Worm (Caenorhabditis elegans) whole organism, early embryonic: ENCODE data around the gene C33D9.13.

Experiments
- B0310.2 ChIP-seq: sonication (generic microtip); optimal IDR thresholded peaks from 2 replicates; lab custom pipeline; 2016; ENCODE audit warnings: mild to moderate bottlenecking, missing genetic modification characterization, missing compliant biosample characterization
- F13C5.2 ChIP-seq: sonication (generic microtip); optimal IDR thresholded peaks from 2 replicates; lab custom pipeline; 2017; ENCODE audit warnings: mild to moderate bottlenecking, missing genetic modification characterization, inconsistent platforms, missing compliant biosample characterization
- aly-1 ChIP-seq: sonication (generic microtip); optimal IDR thresholded peaks from 2 replicates; lab custom pipeline; 2016; ENCODE audit warnings: missing genetic modification characterization, missing compliant biosample characterization
- ama-1 ChIP-seq: fragments of 150-350 bp; optimal IDR thresholded peaks from 2 replicates; lab custom pipeline; 2014
- ceh-13 ChIP-seq: fragments of 200-800 bp; sonication (Bioruptor generic); optimal IDR thresholded peaks from 2 replicates; lab custom pipeline; 2018; ENCODE audit warnings: mild to moderate bottlenecking, missing genetic modification characterization, missing compliant biosample characterization
- ceh-36 ChIP-seq: sonication (generic microtip); optimal IDR thresholded peaks from 2 replicates; lab custom pipeline; 2016; ENCODE audit warnings: missing genetic modification characterization, inconsistent platforms, missing compliant biosample characterization
- ets-7 ChIP-seq: sonication (generic microtip); optimal IDR thresholded peaks from 2 replicates; lab custom pipeline; 2016; ENCODE audit warnings: missing genotype, missing genetic modification characterization, missing compliant biosample characterization
- flt-1 ChIP-seq: fragments of 200-800 bp; sonication (Bioruptor generic); IDR thresholded peaks from 2 replicates; pipeline ENCODE4 v1.3.6; 2022; ENCODE audit warnings: missing genetic modification characterization, missing compliant biosample characterization
- hmbx-1 ChIP-seq: sonication (generic microtip); optimal IDR thresholded peaks from 2 replicates; lab custom pipeline; 2016; ENCODE audit warnings: mild to moderate bottlenecking, missing genetic modification characterization, missing compliant biosample characterization
- hmg-4 ChIP-seq: fragments of 200-800 bp; sonication (Bioruptor generic); optimal IDR thresholded peaks from 2 replicates; lab custom pipeline; 2018; ENCODE audit warnings: mild to moderate bottlenecking, missing genetic modification characterization, missing compliant biosample characterization
- hnd-1 ChIP-seq: sonication (generic microtip); optimal IDR thresholded peaks from 2 replicates; lab custom pipeline; 2016; ENCODE audit warnings: missing genetic modification characterization, missing compliant biosample characterization
- pes-1 ChIP-seq: fragments of 200-800 bp; sonication (Bioruptor generic); IDR thresholded peaks from 2 replicates; pipeline ENCODE4 v1.3.6; 2022; ENCODE audit warnings: missing genetic modification reagents, missing genetic modification characterization, missing compliant biosample characterization
- scrt-1 ChIP-seq: fragments of 200-800 bp; sonication (Bioruptor generic); IDR thresholded peaks from 2 replicates; pipeline ENCODE4 v1.3.6; 2022; ENCODE audit warnings: missing genetic modification characterization, missing compliant biosample characterization
- sea-1 ChIP-seq: fragments of 200-800 bp; sonication (Bioruptor generic); conservative IDR thresholded peaks from 2 replicates; pipeline ENCODE4 v1.3.6; 2022; ENCODE audit warnings: missing genetic modification characterization, missing compliant biosample characterization
- tbx-11 ChIP-seq: fragments of 200-800 bp; sonication (Bioruptor generic); IDR thresholded peaks from 2 replicates; pipeline ENCODE4 v1.3.6; 2022; ENCODE audit warnings: missing genetic modification characterization, missing compliant biosample characterization
- tbx-37 ChIP-seq: fragments of 200-800 bp; sonication (Bioruptor generic); conservative IDR thresholded peaks from 2 replicates; pipeline ENCODE4 v1.3.6; 2022; ENCODE audit warnings: missing genetic modification reagents, missing genetic modification characterization, missing compliant biosample characterization
- tra-4 ChIP-seq: sonication (generic microtip); optimal IDR thresholded peaks from 2 replicates; lab custom pipeline; 2017; ENCODE audit warnings: missing genetic modification characterization, missing compliant biosample characterization

C33D9.13 gene

DNA sequence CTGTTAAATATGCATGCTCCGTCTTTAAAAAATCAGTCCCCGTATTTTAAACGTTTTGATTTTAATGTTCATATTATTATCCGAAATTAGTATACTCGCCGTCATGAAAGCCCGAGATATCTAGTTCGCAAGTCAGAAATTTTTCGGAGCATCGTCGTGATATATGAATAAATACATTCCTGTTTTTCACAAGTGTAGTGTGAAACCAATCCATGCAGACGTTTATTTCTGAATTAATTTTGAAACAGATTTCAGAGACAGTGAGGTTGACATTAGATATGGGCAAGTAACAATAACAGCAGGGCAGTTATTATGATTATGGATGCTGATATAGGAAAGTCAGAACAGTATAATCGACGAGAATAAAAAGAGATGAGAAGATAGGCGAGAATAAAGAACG, 32.6 kb downstream of the C33D9.13 start:
- TF ChIP-seq aly-1 (tag; lab: Kevin White, UChicago) = no peak
- no peak for TF ChIP-seq pes-1 (GFP tag; lab: Robert Waterston, UW)
- TF ChIP-seq F13C5.2 = no peak
- TF ChIP-seq ets-7 = no peak
- no peak for TF ChIP-seq B0310.2 (tag; lab: Kevin White, UChicago)
- no peak for TF ChIP-seq tbx-11
- no peak for TF ChIP-seq tbx-37
- TF ChIP-seq hmg-4 (GFP tag; lab: Kevin White, UChicago) = no peak
- no peak for TF ChIP-seq ama-1
- TF ChIP-seq flt-1 = no peak
- TF ChIP-seq scrt-1 (GFP tag; lab: Robert Waterston, UW) = no peak
- no peak for TF ChIP-seq ceh-36 (tag; lab: Kevin White, UChicago)
- TF ChIP-seq hnd-1 (tag; lab: Kevin White, UChicago) = no peak

DNA sequence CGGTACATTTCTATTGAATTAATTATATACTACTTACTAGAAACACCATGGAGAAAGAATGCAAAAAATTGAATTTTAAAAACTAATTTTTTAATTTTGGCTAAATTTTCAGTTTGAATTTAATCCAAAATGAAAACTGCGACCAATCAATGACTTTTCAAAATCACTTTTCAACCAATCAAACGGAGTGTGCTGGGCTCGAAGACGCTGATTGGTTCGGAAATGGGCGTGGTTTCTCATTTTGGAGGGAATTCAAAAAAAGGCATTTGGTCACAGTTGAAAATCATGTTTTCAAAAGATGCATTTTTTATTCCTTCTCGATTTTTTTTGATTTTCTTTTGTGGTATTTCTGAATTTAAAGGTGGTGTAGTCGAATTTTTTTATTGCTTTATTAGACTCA, 36.1 kb downstream of the C33D9.13 start:
- no peak for TF ChIP-seq hmg-4 (GFP tag; lab: Kevin White, UChicago)
- TF ChIP-seq ets-7 = no peak
- no peak for TF ChIP-seq pes-1 (GFP tag; lab: Robert Waterston, UW)
- no peak for TF ChIP-seq aly-1 (tag; lab: Kevin White, UChicago)
- no peak for TF ChIP-seq ama-1
- no peak for TF ChIP-seq tbx-11
- TF ChIP-seq ceh-13 (GFP tag; lab: Kevin White, UChicago) = no peak
- TF ChIP-seq hmbx-1 = no peak
- TF ChIP-seq ceh-36 (tag; lab: Kevin White, UChicago) = no peak
- TF ChIP-seq tbx-37 = no peak
- no peak for TF ChIP-seq sea-1 (GFP tag; lab: Robert Waterston, UW)
- no peak for TF ChIP-seq F13C5.2
- TF ChIP-seq tra-4 (tag; lab: Kevin White, UChicago) = no peak

- TF ChIP-seq pes-1 (GFP tag; lab: Robert Waterston, UW) (no peak), tbx-37 (no peak), tra-4 (tag; lab: Kevin White, UChicago) (no peak), ceh-36 (tag; lab: Kevin White, UChicago) (no peak), aly-1 (tag; lab: Kevin White, UChicago) (no peak), tbx-11 (no peak), flt-1 (no peak), sea-1 (GFP tag; lab: Robert Waterston, UW) (no peak), ceh-13 (GFP tag; lab: Kevin White, UChicago) (no peak), F13C5.2 (no peak)
Measured at ce11 chrIV:8745591-8746302, 39.3 kb downstream of the C33D9.13 start, which contains the start of the genes F20C5.7 and parg-1. TSS of gene F20C5.7 (minus strand) at chrIV:8745691. TSS of gene parg-1 (plus strand) at chrIV:8746252.

DNA sequence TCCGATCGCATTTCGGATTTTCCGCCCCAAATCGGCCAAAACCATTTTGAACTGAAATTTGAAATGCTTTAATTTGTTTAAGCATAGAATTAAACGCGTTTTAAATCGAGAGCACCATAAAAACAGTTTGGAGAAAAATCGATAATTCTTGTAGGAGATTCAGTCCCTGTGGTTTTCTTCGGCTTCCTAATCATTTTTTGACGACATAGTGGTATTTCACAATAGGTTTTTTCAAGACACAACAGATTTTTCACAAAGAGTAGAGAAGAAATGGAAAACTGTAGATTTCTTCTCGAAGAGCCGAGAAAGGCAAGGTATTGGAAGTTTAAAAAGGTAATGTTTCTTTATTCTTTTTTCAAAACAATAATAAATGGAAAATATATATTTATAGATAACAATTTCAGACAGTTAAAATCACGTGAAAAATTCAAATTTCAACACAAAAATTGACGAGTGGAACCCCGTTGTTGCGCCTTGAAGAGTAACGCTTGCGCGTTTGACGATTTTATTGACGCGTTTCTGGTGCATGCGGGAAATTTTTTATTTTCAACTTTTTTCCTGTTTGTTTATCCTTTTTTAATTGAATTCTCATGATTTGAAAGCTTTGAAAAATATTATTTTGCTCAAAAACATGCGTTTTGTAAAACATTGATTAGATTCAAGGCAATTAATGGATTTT, 41.3 kb downstream of the C33D9.13 start, which contains the start of gene F21D5.7:
TSS of gene F21D5.7 (minus strand) at position 51 of the 679 bp plus-strand sequence.
- no peak for TF ChIP-seq aly-1 (tag; lab: Kevin White, UChicago)
- TF ChIP-seq F13C5.2 = peak; percentile 43

DNA sequence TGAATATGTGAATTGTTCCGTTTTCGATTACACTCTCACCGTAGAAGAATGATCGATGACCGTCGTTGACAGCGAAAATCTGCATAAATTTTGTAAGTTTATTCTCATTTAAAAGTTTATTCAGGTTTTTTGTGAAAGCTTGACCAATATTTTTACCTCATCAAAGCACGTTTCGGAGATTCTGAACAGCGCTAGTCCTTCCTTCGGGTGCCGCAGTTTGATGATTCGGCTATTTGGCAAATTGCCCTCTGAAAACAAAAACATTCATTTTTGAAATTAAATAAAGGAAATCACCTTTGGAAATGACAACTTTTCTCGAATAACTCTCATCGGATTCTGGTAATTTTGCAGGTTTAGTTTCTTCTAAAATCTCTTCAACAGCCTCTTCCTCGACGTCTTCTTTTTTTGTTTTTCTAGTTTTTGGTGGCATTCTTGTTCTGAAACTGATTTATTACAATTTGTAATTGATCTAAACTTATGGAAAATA, 44.1 kb downstream of the C33D9.13 start, which contains the start of gene F21D5.6:
TSS of gene F21D5.6 (minus strand) at position 437 of the 487 bp plus-strand sequence.
- TF ChIP-seq tra-4 (tag; lab: Kevin White, UChicago) (no peak), hmbx-1 (no peak), tbx-11 (no peak), scrt-1 (GFP tag; lab: Robert Waterston, UW) (no peak), hmg-4 (GFP tag; lab: Kevin White, UChicago) (no peak), ceh-13 (GFP tag; lab: Kevin White, UChicago) (no peak), sea-1 (GFP tag; lab: Robert Waterston, UW) (no peak), ceh-36 (tag; lab: Kevin White, UChicago) (no peak), B0310.2 (tag; lab: Kevin White, UChicago) (no peak), flt-1 (no peak), ama-1 (no peak), aly-1 (tag; lab: Kevin White, UChicago) (no peak), ets-7 (no peak), pes-1 (GFP tag; lab: Robert Waterston, UW) (no peak), hnd-1 (tag; lab: Kevin White, UChicago) (no peak), tbx-37 (no peak), F13C5.2 (no peak)

DNA sequence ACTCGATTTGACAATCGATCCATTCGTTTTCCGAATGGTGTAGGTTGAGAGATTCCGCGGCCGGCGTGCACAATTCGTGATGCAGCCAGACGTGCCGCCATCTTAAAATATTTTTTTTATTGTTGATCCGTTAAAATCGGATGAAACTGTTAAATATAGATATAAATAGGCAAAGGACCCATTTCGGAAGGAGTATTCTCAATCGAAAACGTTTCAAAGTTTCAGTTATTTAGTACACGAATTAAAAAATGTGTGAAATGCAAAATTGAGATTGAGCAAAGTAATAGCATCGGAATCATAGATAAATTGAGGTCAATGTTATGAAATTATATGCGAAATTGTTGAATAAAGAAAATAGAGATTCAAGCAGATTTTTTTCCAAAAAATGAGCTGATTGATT, 45.2 kb downstream of the C33D9.13 start, which contains the start of gene mrps-33:
TSS of gene mrps-33 (minus strand) at position 101 of the 400 bp plus-strand sequence.
- no peak for TF ChIP-seq ama-1
- no peak for TF ChIP-seq tbx-11
- no peak for TF ChIP-seq sea-1 (GFP tag; lab: Robert Waterston, UW)
- TF ChIP-seq tra-4 (tag; lab: Kevin White, UChicago) = no peak
- TF ChIP-seq hnd-1 (tag; lab: Kevin White, UChicago) = no peak
- no peak for TF ChIP-seq ets-7
- TF ChIP-seq flt-1 = no peak
- TF ChIP-seq aly-1 (tag; lab: Kevin White, UChicago) = no peak
- TF ChIP-seq tbx-37 = no peak
- no peak for TF ChIP-seq hmg-4 (GFP tag; lab: Kevin White, UChicago)
- no peak for TF ChIP-seq ceh-13 (GFP tag; lab: Kevin White, UChicago)
- TF ChIP-seq B0310.2 (tag; lab: Kevin White, UChicago) = no peak
- no peak for TF ChIP-seq hmbx-1
- TF ChIP-seq F13C5.2 = no peak
- no peak for TF ChIP-seq ceh-36 (tag; lab: Kevin White, UChicago)
- TF ChIP-seq pes-1 (GFP tag; lab: Robert Waterston, UW) = no peak
- TF ChIP-seq scrt-1 (GFP tag; lab: Robert Waterston, UW) = no peak

ce11 chrIV:8739294-8739693, 45.8 kb downstream of the C33D9.13 start, which contains the start of gene F21D5.5:
TSS of gene F21D5.5 (minus strand) at chrIV:8739394.
- TF ChIP-seq scrt-1 (GFP tag; lab: Robert Waterston, UW) = no peak
- TF ChIP-seq tbx-37 = no peak
- TF ChIP-seq ceh-13 (GFP tag; lab: Kevin White, UChicago) = no peak
- no peak for TF ChIP-seq tbx-11
- TF ChIP-seq ceh-36 (tag; lab: Kevin White, UChicago) = no peak
- no peak for TF ChIP-seq aly-1 (tag; lab: Kevin White, UChicago)
- no peak for TF ChIP-seq flt-1
- TF ChIP-seq tra-4 (tag; lab: Kevin White, UChicago) = no peak
- no peak for TF ChIP-seq hmg-4 (GFP tag; lab: Kevin White, UChicago)
